Fruit fly (Drosophila melanogaster) whole organism, embryonic: ENCODE results near the gene RhoBTB.

Source experiments
- Atf-2 ChIP-seq: fragments of 200-800 bp; sonication (Bioruptor generic); optimal IDR thresholded peaks from 2 replicates; lab custom pipeline; 2016; ENCODE audit warnings: missing biosample characterization, missing genetic modification characterization
- BEAF-32 ChIP-seq: fragments of 200-800 bp; sonication (Bioruptor generic); optimal IDR thresholded peaks from 3 replicates; lab custom pipeline; 2017; ENCODE audit warnings: missing biosample characterization, missing genetic modification characterization, mild to moderate bottlenecking, moderate library complexity, missing genetic modification reagents
- CG10267 ChIP-seq: fragments of 200-800 bp; sonication (Bioruptor generic); optimal IDR thresholded peaks from 2 replicates; lab custom pipeline; 2018; ENCODE audit warnings: missing biosample characterization, mild to moderate bottlenecking, missing genetic modification characterization, moderate library complexity
- CG11093 ChIP-seq: fragments of 200-800 bp; sonication (Bioruptor generic); IDR thresholded peaks from 3 replicates; pipeline ENCODE4 v1.3.6; 2022; ENCODE audit warnings: missing biosample characterization, missing genetic modification characterization
- CG11696 ChIP-seq: fragments of 200-800 bp; sonication (Bioruptor generic); IDR thresholded peaks from 2 replicates; pipeline ENCODE4 v1.3.6; 2022; ENCODE audit warnings: missing biosample characterization, missing genetic modification characterization
- CG12219 ChIP-seq: fragments of 200-800 bp; sonication (Bioruptor generic); optimal IDR thresholded peaks from 3 replicates; lab custom pipeline; 2018; ENCODE audit warnings: missing biosample characterization, mild to moderate bottlenecking, missing genetic modification characterization
- CG12659 ChIP-seq: fragments of 200-800 bp; sonication (Bioruptor generic); optimal IDR thresholded peaks from 3 replicates; lab custom pipeline; 2017; ENCODE audit warnings: mild to moderate bottlenecking, missing biosample characterization, missing genetic modification reagents, missing genetic modification characterization
- CG13296 ChIP-seq: fragments of 200-800 bp; sonication (Bioruptor generic); optimal IDR thresholded peaks from 3 replicates; lab custom pipeline; 2018; ENCODE audit warnings: missing biosample characterization, mild to moderate bottlenecking, missing genetic modification characterization
- CG14050 ChIP-seq: fragments of 200-800 bp; sonication (Bioruptor generic); IDR thresholded peaks from 3 replicates; pipeline ENCODE4 v1.3.6; 2022; ENCODE audit warnings: missing biosample characterization, missing genetic modification characterization
- CG15269 ChIP-seq: fragments of 200-800 bp; sonication (Bioruptor generic); optimal IDR thresholded peaks from 2 replicates; lab custom pipeline; 2018; ENCODE audit warnings: missing biosample characterization, mild to moderate bottlenecking, missing genetic modification characterization, moderate library complexity
- CG15514 ChIP-seq: fragments of 200-800 bp; sonication (Bioruptor generic); optimal IDR thresholded peaks from 3 replicates; lab custom pipeline; 2017; ENCODE audit warnings: missing biosample characterization, missing genetic modification characterization, mild to moderate bottlenecking, moderate library complexity, missing genetic modification reagents
- CG1602 ChIP-seq: fragments of 200-800 bp; sonication (Bioruptor generic); optimal IDR thresholded peaks from 3 replicates; lab custom pipeline; 2016; ENCODE audit warnings: missing biosample characterization, missing genetic modification characterization
- CG30431 ChIP-seq: fragments of 200-800 bp; sonication (Bioruptor generic); optimal IDR thresholded peaks from 2 replicates; lab custom pipeline; 2017; ENCODE audit warnings: missing biosample characterization, missing genetic modification characterization
- CG34224 ChIP-seq: fragments of 200-800 bp; sonication (Bioruptor generic); IDR thresholded peaks from 3 replicates; pipeline ENCODE4 v1.3.6; 2022; ENCODE audit warnings: missing biosample characterization, missing genetic modification characterization; ENCODE audit not compliant: partially characterized antibody
- CG4854 ChIP-seq: fragments of 200-800 bp; sonication (Bioruptor generic); optimal IDR thresholded peaks from 2 replicates; lab custom pipeline; 2016; ENCODE audit warnings: missing biosample characterization, missing genetic modification characterization, inconsistent platforms
- CG6175 ChIP-seq: fragments of 200-800 bp; sonication (Bioruptor generic); IDR thresholded peaks from 3 replicates; pipeline ENCODE4 v1.3.6; 2022; ENCODE audit warnings: missing biosample characterization, missing genetic modification characterization
- CG6765 ChIP-seq: fragments of 200-800 bp; sonication (Bioruptor generic); optimal IDR thresholded peaks from 3 replicates; lab custom pipeline; 2017; ENCODE audit warnings: missing biosample characterization, mild to moderate bottlenecking, missing genetic modification characterization
- CG7963 ChIP-seq: fragments of 200-800 bp; sonication (Bioruptor generic); IDR thresholded peaks from 3 replicates; pipeline ENCODE4 v1.3.6; 2022; ENCODE audit warnings: missing biosample characterization, missing genetic modification characterization; ENCODE audit not compliant: partially characterized antibody
- CG8281 ChIP-seq: fragments of 200-800 bp; sonication (Bioruptor generic); optimal IDR thresholded peaks from 2 replicates; lab custom pipeline; 2018; ENCODE audit warnings: missing biosample characterization, mild to moderate bottlenecking, missing genetic modification characterization, moderate library complexity
- CG8359 ChIP-seq: fragments of 200-800 bp; sonication (Bioruptor generic); optimal IDR thresholded peaks from 2 replicates; lab custom pipeline; 2017; ENCODE audit warnings: missing biosample characterization, mild to moderate bottlenecking, missing genetic modification characterization, borderline replicate concordance
- CG8388 ChIP-seq: fragments of 200-800 bp; sonication (Bioruptor generic); optimal IDR thresholded peaks from 2 replicates; lab custom pipeline; 2019; ENCODE audit warnings: missing biosample characterization, mild to moderate bottlenecking, missing genetic modification characterization, moderate library complexity
- CG9817 ChIP-seq: fragments of 200-800 bp; sonication (Bioruptor generic); optimal IDR thresholded peaks from 2 replicates; lab custom pipeline; 2018; ENCODE audit warnings: missing biosample characterization, mild to moderate bottlenecking, missing genetic modification characterization, moderate library complexity
- CTCF ChIP-seq: fragments of 200-800 bp; sonication (Bioruptor generic); optimal IDR thresholded peaks from 2 replicates; lab custom pipeline; 2017; ENCODE audit warnings: missing biosample characterization, mild to moderate bottlenecking, missing genetic modification characterization, moderate library complexity
- CoRest ChIP-seq: fragments of 200-800 bp; sonication (Bioruptor generic); optimal IDR thresholded peaks from 3 replicates; lab custom pipeline; 2018; ENCODE audit warnings: missing biosample characterization, mild to moderate bottlenecking, missing genetic modification characterization, moderate library complexity
- H15 ChIP-seq: fragments of 200-800 bp; sonication (Bioruptor generic); IDR thresholded peaks from 3 replicates; pipeline ENCODE4 v1.3.6; 2022; ENCODE audit warnings: missing biosample characterization, missing genetic modification characterization
- HLH54F ChIP-seq: fragments of 200-800 bp; sonication (Bioruptor generic); optimal IDR thresholded peaks from 3 replicates; lab custom pipeline; 2016; ENCODE audit warnings: missing biosample characterization, missing genetic modification characterization
- Lpt ChIP-seq: fragments of >200 bp; optimal IDR thresholded peaks from 2 replicates; lab custom pipeline; 2018; ENCODE audit warnings: missing biosample characterization, missing genetic modification characterization
- Med ChIP-seq: fragments of 200-800 bp; sonication (Bioruptor generic); peaks from one replicate; lab custom pipeline; 2016; ENCODE audit warnings: missing biosample characterization, missing genetic modification characterization, mild to moderate bottlenecking, inconsistent platforms, moderate library complexity
- Optix ChIP-seq: fragments of 200-800 bp; sonication (Bioruptor generic); IDR thresholded peaks from 3 replicates; pipeline ENCODE4 v1.3.6; 2022; ENCODE audit warnings: missing biosample characterization, missing genetic modification characterization
- TFAM ChIP-seq: fragments of 200-800 bp; sonication (Bioruptor generic); optimal IDR thresholded peaks from 2 replicates; lab custom pipeline; 2017; ENCODE audit warnings: missing biosample characterization, missing genetic modification characterization, inconsistent platforms
- Tbp ChIP-seq: fragments of >200 bp; optimal IDR thresholded peaks from 2 replicates; lab custom pipeline; 2018; ENCODE audit warnings: missing biosample characterization, missing genetic modification characterization
- br ChIP-seq: fragments of >200 bp; optimal IDR thresholded peaks from 2 replicates; lab custom pipeline; 2017
- cg ChIP-seq: fragments of 200-800 bp; sonication (Bioruptor generic); optimal IDR thresholded peaks from 3 replicates; lab custom pipeline; 2019; ENCODE audit warnings: missing biosample characterization, mild to moderate bottlenecking, missing genetic modification characterization, moderate library complexity
- chm ChIP-seq: fragments of 200-800 bp; sonication (Bioruptor generic); IDR thresholded peaks from 2 replicates; pipeline ENCODE4 v1.3.6; 2022; ENCODE audit warnings: missing biosample characterization, missing genetic modification characterization
- en ChIP-seq: fragments of 200-800 bp; sonication (Bioruptor generic); optimal IDR thresholded peaks from 2 replicates; lab custom pipeline; 2016; ENCODE audit warnings: missing biosample characterization, missing genetic modification characterization
- gsb-n ChIP-seq: fragments of 200-800 bp; sonication (Bioruptor generic); optimal IDR thresholded peaks from 3 replicates; lab custom pipeline; 2018; ENCODE audit warnings: missing biosample characterization, mild to moderate bottlenecking, missing genetic modification characterization
- insv ChIP-seq, 2 experiments: fragments of 200-800 bp; sonication (Bioruptor generic); optimal IDR thresholded peaks; 3 replicates each; lab custom pipeline; 2016 to 2018; ENCODE audit warnings: missing biosample characterization in 2 of 2, missing genetic modification characterization in 2 of 2
- jumu ChIP-seq: fragments of 200-800 bp; sonication (Bioruptor generic); optimal IDR thresholded peaks from 3 replicates; lab custom pipeline; 2016; ENCODE audit warnings: missing biosample characterization, missing genetic modification characterization
- kay ChIP-seq: fragments of 200-800 bp; sonication (Bioruptor generic); optimal IDR thresholded peaks from 2 replicates; lab custom pipeline; 2016; ENCODE audit warnings: missing biosample characterization, missing genetic modification characterization
- mirr ChIP-seq: fragments of 200-800 bp; sonication (Bioruptor generic); optimal IDR thresholded peaks from 3 replicates; lab custom pipeline; 2018; ENCODE audit warnings: missing biosample characterization, mild to moderate bottlenecking, missing genetic modification characterization
- nau ChIP-seq: fragments of 200-800 bp; sonication (Bioruptor generic); optimal IDR thresholded peaks from 3 replicates; lab custom pipeline; 2017; ENCODE audit warnings: missing biosample characterization, mild to moderate bottlenecking, missing genetic modification characterization, missing genetic modification reagents
- pnt ChIP-seq: fragments of 200-800 bp; sonication (Bioruptor generic); optimal IDR thresholded peaks from 3 replicates; lab custom pipeline; 2016; ENCODE audit warnings: missing biosample characterization, missing genetic modification characterization
- psq ChIP-seq: fragments of 200-800 bp; sonication (Bioruptor generic); optimal IDR thresholded peaks from 2 replicates; lab custom pipeline; 2017; ENCODE audit warnings: missing biosample characterization, missing genetic modification characterization
- salm ChIP-seq: fragments of 200-800 bp; sonication (Bioruptor generic); optimal IDR thresholded peaks from 2 replicates; lab custom pipeline; 2018; ENCODE audit warnings: missing biosample characterization, mild to moderate bottlenecking, missing genetic modification characterization
- sna ChIP-seq: fragments of 200-800 bp; sonication (Bioruptor generic); IDR thresholded peaks from 2 replicates; pipeline ENCODE4 v1.3.6; 2022; ENCODE audit warnings: missing biosample characterization, missing genetic modification characterization; ENCODE audit not compliant: partially characterized antibody
- stc ChIP-seq: fragments of 200-800 bp; sonication (Bioruptor generic); IDR thresholded peaks from 2 replicates; pipeline ENCODE4 v1.3.6; 2022; ENCODE audit warnings: missing biosample characterization, missing genetic modification characterization
- tin ChIP-seq: fragments of 200-800 bp; sonication (Bioruptor generic); optimal IDR thresholded peaks from 3 replicates; lab custom pipeline; 2016; ENCODE audit warnings: missing biosample characterization, missing genetic modification characterization
- tll ChIP-seq, 2 experiments: fragments of 200-800 bp in 1 of 2; fragments of >200 bp in 1 of 2; sonication (Bioruptor generic) in 1 of 2; optimal IDR thresholded peaks; 2 replicates each; lab custom pipeline; 2017 to 2019; ENCODE audit warnings: missing biosample characterization in 2 of 2, missing genetic modification characterization in 2 of 2, mild to moderate bottlenecking in 1 of 2, moderate library complexity in 1 of 2
- ttk ChIP-seq: fragments of 200-800 bp; sonication (Bioruptor generic); IDR thresholded peaks from 2 replicates; pipeline ENCODE4 v2.1.2; 2022; ENCODE audit warnings: missing biosample characterization, missing genetic modification characterization

The RhoBTB gene

DNA sequence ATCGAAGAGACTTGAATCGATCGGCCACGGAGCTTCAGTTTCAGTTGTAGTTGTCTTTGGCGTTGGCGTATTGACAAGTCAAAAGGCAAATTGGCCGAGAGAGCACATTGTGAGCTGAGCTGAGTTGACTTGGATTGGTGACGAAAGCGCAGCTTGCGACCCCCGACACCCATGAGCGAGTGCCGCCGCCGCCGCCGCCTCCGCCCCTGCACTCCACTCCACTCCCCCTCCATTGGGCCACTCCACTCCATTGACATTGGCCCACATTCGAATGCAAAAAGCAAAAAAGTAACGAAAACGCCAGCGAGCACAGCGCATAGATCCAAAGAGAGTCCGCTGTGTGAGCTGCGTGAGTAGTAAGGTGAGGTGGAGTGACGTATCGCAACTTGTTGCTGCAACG, 21.7 kb downstream of the RhoBTB start (continued):
- TF ChIP-seq CG8281 (tag; lab: Kevin White, UChicago) (no peak), BEAF-32 (no peak), Atf-2 (no peak), HLH54F (GFP tag; lab: Kevin White, UChicago) (no peak), CG8388 (no peak), cg (peak; percentile 2), H15 (no peak), chm (peak; percentile 31; the same call in 1 of the 2 replicates), CG34224 (GFP tag; lab: Robert Waterston, UW) (0 out of 3 replicates have a peak, but pooled peaks have one; percentile 30), stc (GFP tag; lab: Robert Waterston, UW) (peak; percentile 15; the same call in 1 of the 2 replicates), Med (GFP tag; lab: Kevin White, UChicago) (peak; percentile 48), psq (no peak), CG6175 (GFP tag; lab: Robert Waterston, UW) (peak; percentile 64; the same call in 1 of the 3 replicates), salm (tag; lab: Kevin White, UChicago) (no peak), CG6765 (GFP tag; lab: Kevin White, UChicago) (no peak), Lpt (GFP tag; lab: Kevin White, UChicago) (no peak), br (lab: Kevin White, UChicago) (no peak), CG15514 (GFP tag; lab: Kevin White, UChicago) (no peak), Optix (no peak), sna (GFP tag; lab: Robert Waterston, UW) (0 out of 2 replicates have a peak, but pooled peaks have one; percentile 37), CG10267 (no peak), insv (GFP tag; optimal IDR thresholded peaks at IDR 0.05; lab: Kevin White, UChicago) (no peak)

DNA sequence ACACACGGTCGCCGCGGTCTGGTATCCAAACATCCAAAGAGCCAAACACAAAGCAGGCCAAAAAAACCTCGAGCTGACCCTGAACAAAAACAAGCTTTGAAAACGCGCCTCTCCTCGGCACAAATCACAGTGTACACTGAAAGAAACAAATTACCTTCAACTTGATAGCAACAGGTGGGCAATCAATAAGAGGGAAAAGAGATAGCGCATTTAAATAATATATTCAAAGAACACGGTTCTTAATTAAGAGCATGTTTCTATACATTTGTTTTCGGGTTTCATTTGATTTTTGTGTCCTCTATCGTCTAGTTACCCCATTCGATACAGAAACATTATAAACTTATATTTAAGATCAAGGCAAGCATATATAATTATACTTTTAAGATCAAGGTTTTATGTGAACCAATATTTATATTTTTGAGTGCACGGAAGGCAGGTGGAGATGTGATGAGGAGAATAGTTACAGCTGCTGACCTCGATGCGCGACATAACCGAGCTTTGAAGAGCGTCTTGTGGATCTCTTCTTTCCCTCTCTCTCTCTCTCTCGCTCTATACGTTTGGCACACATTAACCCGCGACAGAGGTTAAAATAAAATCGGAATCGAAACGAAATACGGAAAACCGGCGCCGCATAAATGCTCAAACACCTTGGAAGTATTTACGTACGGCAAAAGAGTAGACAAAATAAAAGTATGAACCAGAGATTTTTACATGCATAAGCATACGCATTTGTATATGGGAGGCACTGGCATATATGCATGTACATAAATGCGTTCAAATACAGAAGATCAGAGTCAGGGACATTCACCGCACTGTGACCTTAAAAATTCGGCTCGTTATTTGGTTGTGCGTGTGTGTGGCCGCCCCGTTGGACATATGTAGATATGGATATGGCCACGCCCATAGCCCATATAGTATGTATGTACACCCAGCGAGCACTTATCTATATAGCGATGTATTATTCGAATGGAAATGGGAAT, 22.5 kb downstream of the RhoBTB start:
- TF ChIP-seq CG13296 (GFP tag; lab: Kevin White, UChicago) = peak; percentile 86
- peak; percentile 61 for TF ChIP-seq kay
- peak; percentile 80 for TF ChIP-seq tin (GFP tag; lab: Kevin White, UChicago)
- TF ChIP-seq CG15269 (tag; lab: Kevin White, UChicago) = peak; percentile 92
- peak; percentile 2 for TF ChIP-seq en (GFP tag; lab: Kevin White, UChicago)
- TF ChIP-seq jumu (GFP tag; lab: Kevin White, UChicago) = peak; percentile 63
- peak; percentile 69 for TF ChIP-seq CG30431
- peak; percentile 81 for TF ChIP-seq nau (GFP tag; lab: Kevin White, UChicago)
- peak; percentile 66 for TF ChIP-seq CG11696 (GFP tag; lab: Robert Waterston, UW)
- peak; percentile 75 for TF ChIP-seq CG4854 (GFP tag; lab: Kevin White, UChicago)
- peak; percentile 93 for TF ChIP-seq CoRest (tag; lab: Kevin White, UChicago)
- peak; percentile 85 for TF ChIP-seq CG12219
- peak; percentile 76 for TF ChIP-seq gsb-n (tag; lab: Kevin White, UChicago)
- peak; percentile 82 for TF ChIP-seq CG9817 (tag; lab: Kevin White, UChicago)
- TF ChIP-seq CG1602 (GFP tag; lab: Kevin White, UChicago) = peak; percentile 85
- no peak for TF ChIP-seq TFAM (GFP tag; lab: Kevin White, UChicago)
- peak; percentile 69 for TF ChIP-seq CG14050 (GFP tag; lab: Robert Waterston, UW)
- no peak for TF ChIP-seq Tbp (GFP tag; lab: Kevin White, UChicago)
- peak; percentile 41 for TF ChIP-seq CTCF (GFP tag; lab: Kevin White, UChicago)
- peak; percentile 90 for TF ChIP-seq CG12659 (GFP tag; lab: Kevin White, UChicago)
- peak; percentile 66 for TF ChIP-seq pnt (GFP tag; lab: Kevin White, UChicago)
- peak; percentile 80 for TF ChIP-seq mirr (GFP tag; lab: Kevin White, UChicago)
- TF ChIP-seq CG8359 (GFP tag; lab: Kevin White, UChicago) = peak; percentile 29
- no peak for TF ChIP-seq CG7963
- TF ChIP-seq ttk (GFP tag; lab: Robert Waterston, UW) = peak; percentile 75
- TF ChIP-seq CG11093 (GFP tag; lab: Robert Waterston, UW) = peak; percentile 71; the same call in 2 of the 3 replicates
- TF ChIP-seq tll (GFP tag; optimal IDR thresholded peaks at IDR 0.05; lab: Kevin White, UChicago) = no peak
